Worm (Caenorhabditis elegans) whole organism, young adult: ENCODE measurements around the gene nlp-80.

Experiments used
- B0035.1 ChIP-seq: sonication (generic microtip); optimal IDR thresholded peaks from 2 replicates; lab custom pipeline; 2016; ENCODE audit warnings: missing genetic modification characterization, mild to moderate bottlenecking, missing compliant biosample characterization, missing genotype, missing genetic modification reagents
- F10E7.11 ChIP-seq: sonication (generic microtip); optimal IDR thresholded peaks from 2 replicates; lab custom pipeline; 2017; ENCODE audit warnings: mild to moderate bottlenecking, missing genetic modification characterization, moderate library complexity, missing compliant biosample characterization
- aptf-3 ChIP-seq: fragments of 200-800 bp; sonication (Bioruptor generic); IDR thresholded peaks from 2 replicates; pipeline ENCODE4 v1.3.6; 2022; ENCODE audit warnings: missing genetic modification characterization, missing compliant biosample characterization
- ccch-3 ChIP-seq: fragments of 200-800 bp; sonication (Bioruptor generic); optimal IDR thresholded peaks from 2 replicates; lab custom pipeline; 2018; ENCODE audit warnings: mild to moderate bottlenecking, missing genetic modification characterization, missing compliant biosample characterization
- ets-4 ChIP-seq: fragments of 200-800 bp; sonication (Bioruptor generic); optimal IDR thresholded peaks from 2 replicates; lab custom pipeline; 2018; ENCODE audit warnings: mild to moderate bottlenecking, missing genetic modification characterization, missing compliant biosample characterization
- madf-10 ChIP-seq: sonication (generic microtip); optimal IDR thresholded peaks from 2 replicates; lab custom pipeline; 2016; ENCODE audit warnings: mild to moderate bottlenecking, missing genetic modification characterization, missing compliant biosample characterization
- madf-6 ChIP-seq: fragments of 200-800 bp; sonication (Bioruptor generic); IDR thresholded peaks from 2 replicates; pipeline ENCODE4 v1.3.6; 2022; ENCODE audit warnings: missing genetic modification reagents, missing genetic modification characterization, missing compliant biosample characterization
- mxl-1 ChIP-seq: sonication (generic microtip); optimal IDR thresholded peaks from 2 replicates; lab custom pipeline; 2016; ENCODE audit warnings: missing genetic modification characterization, missing compliant biosample characterization
- nhr-120 ChIP-seq: fragments of 200-800 bp; sonication (Bioruptor generic); IDR thresholded peaks from 2 replicates; pipeline ENCODE4 v1.3.6; 2022; ENCODE audit warnings: missing genetic modification characterization, missing compliant biosample characterization
- nhr-27 ChIP-seq: fragments of 200-800 bp; sonication (Bioruptor generic); optimal IDR thresholded peaks from 2 replicates; lab custom pipeline; 2018; ENCODE audit warnings: mild to moderate bottlenecking, missing genetic modification characterization, moderate library complexity, missing compliant biosample characterization
- repo-1 ChIP-seq: sonication (generic microtip); optimal IDR thresholded peaks from 2 replicates; lab custom pipeline; 2017; ENCODE audit warnings: mild to moderate bottlenecking, missing genetic modification characterization, missing compliant biosample characterization
- ztf-22 ChIP-seq: fragments of 200-800 bp; sonication (Bioruptor generic); optimal IDR thresholded peaks from 2 replicates; lab custom pipeline; 2018; ENCODE audit warnings: mild to moderate bottlenecking, missing genetic modification characterization, moderate library complexity, missing compliant biosample characterization

DNA sequence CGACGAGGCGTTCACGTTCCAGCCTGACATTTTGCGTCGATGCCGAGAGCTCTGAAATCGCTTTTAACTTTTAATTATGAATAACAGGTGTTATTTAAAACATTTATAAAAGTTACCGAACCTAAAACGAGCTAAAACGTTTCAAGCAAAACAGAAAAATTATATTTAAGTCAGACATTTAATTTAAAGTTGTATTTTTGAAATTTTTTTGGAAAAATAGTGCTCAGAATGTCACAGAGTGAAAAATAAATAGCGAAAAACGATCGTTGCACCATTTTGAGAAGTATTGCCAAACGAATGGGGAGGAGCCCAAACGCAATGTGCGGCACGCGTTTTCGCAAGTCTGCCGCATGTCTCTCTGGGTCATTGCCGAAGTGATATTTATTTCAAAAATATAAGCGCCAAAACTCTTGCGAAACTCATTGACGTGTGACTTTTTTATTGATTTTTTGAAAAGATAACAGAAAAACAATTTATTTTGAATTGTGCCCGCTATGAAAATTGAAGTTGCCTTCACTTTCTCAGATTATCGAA, 47.7 kb upstream of the nlp-80 start, which contains the start of gene erfa-3:
- TF ChIP-seq nhr-27 (tag; lab: Kevin White, UChicago) (no peak), repo-1 (tag; lab: Kevin White, UChicago) (peak; percentile 44), F10E7.11 (tag; lab: Kevin White, UChicago) (no peak), madf-10 (tag; lab: Kevin White, UChicago) (peak; percentile 7), aptf-3 (GFP tag; lab: Robert Waterston, UW) (no peak), nhr-120 (GFP tag; lab: Robert Waterston, UW) (no peak), ets-4 (GFP tag; lab: Kevin White, UChicago) (no peak), madf-6 (peak; percentile 76), mxl-1 (tag; lab: Kevin White, UChicago) (no peak), ccch-3 (GFP tag; lab: Kevin White, UChicago) (no peak), ztf-22 (GFP tag; lab: Kevin White, UChicago) (no peak), B0035.1 (tag; lab: Kevin White, UChicago) (no peak)
